Worm (Caenorhabditis elegans) whole organism, L4/young adult: ENCODE measurements around the gene slc-17.5.
A peak's percentile ranks its signal among the peaks of the same experiment; 100 is the strongest.

Experiments used
- W03F9.2 ChIP-seq: fragments of 150-350 bp; optimal IDR thresholded peaks from 2 replicates; lab custom pipeline; 2014; ENCODE audit warnings: missing biosample characterization, missing genetic modification characterization
- dao-5 ChIP-seq: sonication (generic microtip); optimal IDR thresholded peaks from 2 replicates; lab custom pipeline; 2016; ENCODE audit warnings: missing genotype, missing genetic modification characterization, moderate library complexity, missing compliant biosample characterization

DNA sequence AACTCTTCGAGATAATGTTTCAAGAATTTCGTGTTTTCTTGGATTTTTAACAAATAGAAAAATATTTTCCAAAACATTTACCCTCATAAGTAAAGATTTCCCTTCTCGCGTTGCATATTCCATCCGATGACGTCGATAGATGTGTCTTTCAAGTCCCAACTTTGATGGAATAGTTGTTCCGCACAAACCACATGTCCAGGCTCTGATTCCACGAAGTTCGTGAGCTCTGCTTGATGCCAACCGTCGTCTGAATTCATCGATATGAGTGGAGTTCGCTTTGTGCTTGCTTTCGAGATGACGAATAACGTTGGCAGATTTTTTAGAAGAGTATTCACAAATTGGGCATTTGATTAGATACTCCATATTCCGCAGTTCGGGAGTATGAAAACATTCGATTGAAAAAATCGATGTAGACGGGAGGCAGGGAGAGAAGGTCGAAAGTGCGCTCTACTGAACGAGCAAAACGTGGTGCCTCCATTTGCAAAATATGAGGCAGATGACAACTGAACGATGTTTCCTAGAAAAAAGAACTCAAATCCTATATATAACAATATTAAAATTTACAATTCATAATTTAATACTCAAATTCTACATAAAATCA, 16.3 kb upstream of the slc-17.5 start, which contains the start of gene W02D7.6:
- TF ChIP-seq dao-5 (no peak), W03F9.2 (tag; lab: Kevin White, UChicago) (peak; percentile 42)
